Fruit fly (Drosophila melanogaster) whole organism, adult: ENCODE results near the gene sunz.

ENCODE experiments used
- CG12768 ChIP-seq: fragments of 200-800 bp; sonication (Bioruptor generic); optimal IDR thresholded peaks from 2 replicates; lab custom pipeline; 2017; ENCODE audit warnings: missing biosample characterization, missing genetic modification characterization, mild to moderate bottlenecking, moderate library complexity, missing genetic modification reagents
- CG14711 ChIP-seq: fragments of 200-800 bp; sonication (Bioruptor generic); optimal IDR thresholded peaks from 2 replicates; lab custom pipeline; 2018; ENCODE audit warnings: missing biosample characterization, mild to moderate bottlenecking, missing genetic modification characterization, moderate library complexity
- CG33017 ChIP-seq: fragments of 200-800 bp; sonication (Bioruptor generic); optimal IDR thresholded peaks from 2 replicates; lab custom pipeline; 2018; ENCODE audit warnings: missing biosample characterization, mild to moderate bottlenecking, missing genetic modification characterization, moderate library complexity
- CG7045 ChIP-seq: fragments of 200-800 bp; sonication (Bioruptor generic); optimal IDR thresholded peaks from 2 replicates; lab custom pipeline; 2017; ENCODE audit warnings: missing biosample characterization, mild to moderate bottlenecking, missing genetic modification characterization
- CG7101 ChIP-seq: fragments of 200-800 bp; sonication (Bioruptor generic); optimal IDR thresholded peaks from 2 replicates; lab custom pipeline; 2018; ENCODE audit warnings: missing biosample characterization, mild to moderate bottlenecking, missing genetic modification characterization, moderate library complexity
- Hr96 ChIP-seq: fragments of 200-800 bp; sonication (Bioruptor generic); optimal IDR thresholded peaks from 2 replicates; lab custom pipeline; 2016; ENCODE audit warnings: missing biosample characterization, missing genetic modification characterization
- bab1 ChIP-seq: fragments of 200-800 bp; sonication (Bioruptor generic); optimal IDR thresholded peaks from 3 replicates; lab custom pipeline; 2019; ENCODE audit warnings: missing biosample characterization, mild to moderate bottlenecking, missing genetic modification characterization, moderate library complexity
- cnc ChIP-seq, 2 experiments: fragments of >200 bp; optimal IDR thresholded peaks; 2 replicates each; lab custom pipeline; 2017
- kay ChIP-seq: fragments of 200-800 bp; sonication (Bioruptor generic); peaks from one replicate; lab custom pipeline; 2016; ENCODE audit warnings: missing biosample characterization, missing genetic modification characterization, borderline replicate concordance
- ovo ChIP-seq: fragments of 200-800 bp; sonication (Bioruptor generic); optimal IDR thresholded peaks from 2 replicates; lab custom pipeline; 2016; ENCODE audit warnings: missing biosample characterization, missing genetic modification characterization
- tj ChIP-seq: fragments of 200-800 bp; sonication (Bioruptor generic); optimal IDR thresholded peaks from 3 replicates; lab custom pipeline; 2017; ENCODE audit warnings: missing biosample characterization, mild to moderate bottlenecking, missing genetic modification characterization, moderate library complexity

dm6 chr3R:6608814-6609213 lies 21.1 kb upstream of the sunz start, which contains the start of gene glob2:
- no peak for TF ChIP-seq cnc (optimal IDR thresholded peaks at IDR 0.05; lab: Kevin White, UChicago)
- TF ChIP-seq tj (GFP tag; lab: Kevin White, UChicago): no peak
- no peak for TF ChIP-seq CG33017 (tag; lab: Kevin White, UChicago)
- no peak for TF ChIP-seq Hr96
- no peak for TF ChIP-seq kay (GFP tag; lab: Kevin White, UChicago)
- no peak for TF ChIP-seq CG7101
- no peak for TF ChIP-seq CG7045 (GFP tag; lab: Kevin White, UChicago)
- no peak for TF ChIP-seq bab1 (GFP tag; lab: Kevin White, UChicago)
- no peak for TF ChIP-seq ovo (GFP tag; lab: Kevin White, UChicago)
- TF ChIP-seq CG12768 (GFP tag; lab: Kevin White, UChicago): no peak
- no peak for TF ChIP-seq CG14711 (tag; lab: Kevin White, UChicago)
